Worm (Caenorhabditis elegans) whole organism, midembryonic: Measurements from ENCODE around the gene zip-9.

Experiments used
- T22C8.4 ChIP-seq: fragments of 200-800 bp; sonication (Bioruptor generic); IDR thresholded peaks from 2 replicates; pipeline ENCODE4 v1.3.6; 2022; ENCODE audit warnings: missing genetic modification characterization, missing compliant biosample characterization
- cog-1 ChIP-seq: sonication (generic microtip); optimal IDR thresholded peaks from 2 replicates; lab custom pipeline; 2016; ENCODE audit warnings: missing genetic modification characterization, missing compliant biosample characterization
- flt-1 ChIP-seq: fragments of 200-800 bp; sonication (Bioruptor generic); IDR thresholded peaks from 2 replicates; pipeline ENCODE4 v1.3.6; 2022; ENCODE audit warnings: missing genetic modification characterization, missing compliant biosample characterization
- klf-2 ChIP-seq: fragments of 200-800 bp; sonication (Bioruptor generic); conservative IDR thresholded peaks from 2 replicates; pipeline ENCODE4 v1.3.6; 2022; ENCODE audit warnings: missing genetic modification reagents, missing genetic modification characterization, missing compliant biosample characterization
- med-1 ChIP-seq: sonication (generic microtip); optimal IDR thresholded peaks from 2 replicates; lab custom pipeline; 2017; ENCODE audit warnings: missing genetic modification characterization, mild to moderate bottlenecking, missing compliant biosample characterization, antibody characterized with exemption, missing genetic modification reagents; ENCODE audit not compliant: insufficient read depth
- tab-1 ChIP-seq: fragments of 200-800 bp; sonication (Bioruptor generic); IDR thresholded peaks from 2 replicates; pipeline ENCODE4 v1.3.6; 2022; ENCODE audit warnings: missing genetic modification characterization, missing compliant biosample characterization
- ztf-23 ChIP-seq: fragments of 200-800 bp; sonication (Bioruptor generic); IDR thresholded peaks from 2 replicates; pipeline ENCODE4 v1.3.6; 2022; ENCODE audit warnings: missing genetic modification reagents, missing genetic modification characterization, missing compliant biosample characterization

DNA sequence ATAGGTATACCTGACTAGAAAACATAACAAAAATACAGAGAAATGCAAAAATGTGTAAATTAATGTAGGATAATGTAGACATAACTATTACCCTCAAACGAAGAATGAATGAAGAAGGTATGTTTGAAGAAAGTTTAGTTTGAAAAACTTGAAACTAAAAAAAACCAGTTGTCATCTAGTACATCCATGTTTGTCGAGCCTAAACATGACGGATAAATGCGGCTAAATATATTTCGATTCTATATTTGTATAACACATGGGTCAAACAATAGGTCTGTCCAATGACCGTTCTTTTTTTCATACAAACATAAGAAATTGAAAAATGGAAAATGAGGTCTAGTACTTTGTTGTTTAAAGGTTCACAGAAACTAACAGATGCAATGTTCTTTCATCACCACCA, 27.8 kb downstream of the zip-9 start, which contains the start of gene F17C11.22:
- TF ChIP-seq ztf-23 (GFP tag; lab: Robert Waterston, UW), result no peak
- no peak for TF ChIP-seq T22C8.4 (GFP tag; lab: Robert Waterston, UW)
- TF ChIP-seq cog-1 (tag; lab: Kevin White, UChicago), result no peak
- TF ChIP-seq klf-2, result no peak
- TF ChIP-seq tab-1, result no peak
- no peak for TF ChIP-seq flt-1 (GFP tag; lab: Robert Waterston, UW)
- TF ChIP-seq med-1, result no peak
